Fruit fly (Drosophila melanogaster) whole organism, embryonic: Measurements from ENCODE around the gene CG7739.

ENCODE experiments used
- ATbp ChIP-seq: fragments of 200-800 bp; sonication (Bioruptor generic); optimal IDR thresholded peaks from 2 replicates; lab custom pipeline; 2017; ENCODE audit warnings: missing biosample characterization, mild to moderate bottlenecking, missing genetic modification characterization, missing genetic modification reagents
- Adf1 ChIP-seq: fragments of 200-800 bp; sonication (Bioruptor generic); IDR thresholded peaks from 2 replicates; pipeline ENCODE4 v1.3.6; 2022; ENCODE audit warnings: missing biosample characterization, missing genetic modification characterization
- B-H2 ChIP-seq: fragments of 200-800 bp; sonication (Bioruptor generic); optimal IDR thresholded peaks from 2 replicates; lab custom pipeline; 2018; ENCODE audit warnings: missing biosample characterization, mild to moderate bottlenecking, missing genetic modification characterization
- CG10209 ChIP-seq: fragments of 200-800 bp; sonication (Bioruptor generic); optimal IDR thresholded peaks from 3 replicates; lab custom pipeline; 2017; ENCODE audit warnings: missing biosample characterization, mild to moderate bottlenecking, missing genetic modification characterization, missing genetic modification reagents
- CG1024 ChIP-seq: fragments of 200-800 bp; sonication (Bioruptor generic); IDR thresholded peaks from 2 replicates; pipeline ENCODE4 v1.3.6; 2022; ENCODE audit warnings: missing biosample characterization, missing genetic modification characterization
- CG10366 ChIP-seq: fragments of 200-800 bp; sonication (Bioruptor generic); IDR thresholded peaks from 2 replicates; pipeline ENCODE4 v1.3.6; 2022; ENCODE audit warnings: missing biosample characterization, missing genetic modification characterization
- CG10654 ChIP-seq: fragments of 200-800 bp; sonication (Bioruptor generic); optimal IDR thresholded peaks from 2 replicates; lab custom pipeline; 2016; ENCODE audit warnings: missing biosample characterization, missing genetic modification characterization
- CG12219 ChIP-seq: fragments of 200-800 bp; sonication (Bioruptor generic); optimal IDR thresholded peaks from 3 replicates; lab custom pipeline; 2018; ENCODE audit warnings: missing biosample characterization, mild to moderate bottlenecking, missing genetic modification characterization
- CG12659 ChIP-seq: fragments of 200-800 bp; sonication (Bioruptor generic); optimal IDR thresholded peaks from 3 replicates; lab custom pipeline; 2017; ENCODE audit warnings: mild to moderate bottlenecking, missing biosample characterization, missing genetic modification reagents, missing genetic modification characterization
- CG13123 ChIP-seq: fragments of 200-800 bp; sonication (Bioruptor generic); optimal IDR thresholded peaks from 2 replicates; lab custom pipeline; 2016; ENCODE audit warnings: missing biosample characterization, missing genetic modification characterization
- CG13287 ChIP-seq: fragments of 200-800 bp; sonication (Bioruptor generic); IDR thresholded peaks from 2 replicates; pipeline ENCODE4 v1.3.6; 2022; ENCODE audit warnings: missing biosample characterization, missing genetic modification characterization; ENCODE audit not compliant: partially characterized antibody
- CG15011 ChIP-seq: fragments of 200-800 bp; sonication (Bioruptor generic); optimal IDR thresholded peaks from 3 replicates; lab custom pipeline; 2018; ENCODE audit warnings: missing biosample characterization, mild to moderate bottlenecking, missing genetic modification characterization
- CG1647 ChIP-seq: fragments of 200-800 bp; sonication (Bioruptor generic); optimal IDR thresholded peaks from 3 replicates; lab custom pipeline; 2016; ENCODE audit warnings: missing biosample characterization, missing genetic modification characterization
- CG17359 ChIP-seq: fragments of 200-800 bp; sonication (Bioruptor generic); optimal IDR thresholded peaks from 3 replicates; lab custom pipeline; 2018; ENCODE audit warnings: missing biosample characterization, mild to moderate bottlenecking, missing genetic modification characterization, moderate library complexity
- CG17385 ChIP-seq: fragments of 200-800 bp; sonication (Bioruptor generic); optimal IDR thresholded peaks from 3 replicates; lab custom pipeline; 2018; ENCODE audit warnings: missing biosample characterization, mild to moderate bottlenecking, missing genetic modification characterization
- CG18599 ChIP-seq: fragments of 200-800 bp; sonication (Bioruptor generic); optimal IDR thresholded peaks from 3 replicates; lab custom pipeline; 2017; ENCODE audit warnings: missing biosample characterization, missing genetic modification characterization, mild to moderate bottlenecking, moderate library complexity, missing genetic modification reagents
- CG3065 ChIP-seq: fragments of 200-800 bp; sonication (Bioruptor generic); optimal IDR thresholded peaks from 2 replicates; lab custom pipeline; 2016; ENCODE audit warnings: missing biosample characterization, missing genetic modification characterization
- CG31224 ChIP-seq: fragments of 200-800 bp; sonication (Bioruptor generic); IDR thresholded peaks from 2 replicates; pipeline ENCODE4 v1.3.6; 2022; ENCODE audit warnings: missing biosample characterization, missing genetic modification characterization
- CG34224 ChIP-seq: fragments of 200-800 bp; sonication (Bioruptor generic); IDR thresholded peaks from 3 replicates; pipeline ENCODE4 v1.3.6; 2022; ENCODE audit warnings: missing biosample characterization, missing genetic modification characterization; ENCODE audit not compliant: partially characterized antibody
- CG3995 ChIP-seq: fragments of 200-800 bp; sonication (Bioruptor generic); optimal IDR thresholded peaks from 3 replicates; lab custom pipeline; 2016; ENCODE audit warnings: missing biosample characterization, missing genetic modification characterization
- CG6813 ChIP-seq: fragments of 200-800 bp; sonication (Bioruptor generic); optimal IDR thresholded peaks from 2 replicates; lab custom pipeline; 2017; ENCODE audit warnings: missing biosample characterization, missing genetic modification characterization, mild to moderate bottlenecking, moderate library complexity, missing genetic modification reagents
- CG7839 ChIP-seq: fragments of 200-800 bp; sonication (Bioruptor generic); optimal IDR thresholded peaks from 3 replicates; lab custom pipeline; 2018; ENCODE audit warnings: missing biosample characterization, mild to moderate bottlenecking, missing genetic modification characterization, moderate library complexity
- CG7963 ChIP-seq: fragments of 200-800 bp; sonication (Bioruptor generic); IDR thresholded peaks from 3 replicates; pipeline ENCODE4 v1.3.6; 2022; ENCODE audit warnings: missing biosample characterization, missing genetic modification characterization; ENCODE audit not compliant: partially characterized antibody
- CG7987 ChIP-seq: fragments of 200-800 bp; sonication (Bioruptor generic); optimal IDR thresholded peaks from 2 replicates; lab custom pipeline; 2018; ENCODE audit warnings: missing biosample characterization, mild to moderate bottlenecking, missing genetic modification characterization, moderate library complexity
- CG8388 ChIP-seq: fragments of 200-800 bp; sonication (Bioruptor generic); optimal IDR thresholded peaks from 2 replicates; lab custom pipeline; 2019; ENCODE audit warnings: missing biosample characterization, mild to moderate bottlenecking, missing genetic modification characterization, moderate library complexity
- CrebB ChIP-seq: fragments of 200-800 bp; sonication (Bioruptor generic); optimal IDR thresholded peaks from 3 replicates; lab custom pipeline; 2018; ENCODE audit warnings: missing biosample characterization, mild to moderate bottlenecking, missing genetic modification characterization
- HLHmδ ChIP-seq: fragments of 200-800 bp; sonication (Bioruptor generic); optimal IDR thresholded peaks from 2 replicates; lab custom pipeline; 2018; ENCODE audit warnings: missing biosample characterization, mild to moderate bottlenecking, missing genetic modification characterization, moderate library complexity
- Jarid2 ChIP-seq: fragments of 200-800 bp; sonication (Bioruptor generic); optimal IDR thresholded peaks from 3 replicates; lab custom pipeline; 2017; ENCODE audit warnings: mild to moderate bottlenecking, missing biosample characterization, missing genetic modification reagents, missing genetic modification characterization
- Mes4 ChIP-seq: fragments of 200-800 bp; sonication (Bioruptor generic); optimal IDR thresholded peaks from 2 replicates; lab custom pipeline; 2016; ENCODE audit warnings: missing biosample characterization, missing genetic modification characterization
- NC2α ChIP-seq: fragments of 200-800 bp; sonication (Bioruptor generic); optimal IDR thresholded peaks from 2 replicates; lab custom pipeline; 2016; ENCODE audit warnings: missing biosample characterization, missing genetic modification characterization
- Nf-YB ChIP-seq: fragments of 200-800 bp; sonication (Bioruptor generic); optimal IDR thresholded peaks from 3 replicates; lab custom pipeline; 2019; ENCODE audit warnings: missing biosample characterization, mild to moderate bottlenecking, missing genetic modification characterization, moderate library complexity
- PHDP ChIP-seq: fragments of 200-800 bp; sonication (Bioruptor generic); optimal IDR thresholded peaks from 3 replicates; lab custom pipeline; 2018; ENCODE audit warnings: missing biosample characterization, mild to moderate bottlenecking, missing genetic modification characterization, moderate library complexity
- Taf1 ChIP-seq: fragments of 200-800 bp; sonication (Bioruptor generic); IDR thresholded peaks from 2 replicates; pipeline ENCODE4 v1.3.6; 2022; ENCODE audit warnings: missing biosample characterization, missing genetic modification characterization
- ara ChIP-seq: fragments of 200-800 bp; sonication (Bioruptor generic); IDR thresholded peaks from 2 replicates; pipeline ENCODE4 v1.3.6; 2022; ENCODE audit warnings: missing biosample characterization, missing genetic modification characterization
- bcd ChIP-seq: fragments of 200-800 bp; sonication (Bioruptor generic); optimal IDR thresholded peaks from 2 replicates; lab custom pipeline; 2017; ENCODE audit warnings: missing biosample characterization, mild to moderate bottlenecking, missing genetic modification characterization
- ci ChIP-seq: fragments of 200-800 bp; sonication (Bioruptor generic); IDR thresholded peaks from 3 replicates; pipeline ENCODE4 v1.3.6; 2022; ENCODE audit warnings: missing biosample characterization, missing genetic modification characterization
- exex ChIP-seq: fragments of 200-800 bp; sonication (Bioruptor generic); optimal IDR thresholded peaks from 4 replicates; lab custom pipeline; 2018; ENCODE audit warnings: missing biosample characterization, mild to moderate bottlenecking, missing genetic modification characterization, moderate library complexity
- fd102C ChIP-seq: fragments of 200-800 bp; sonication (Bioruptor generic); optimal IDR thresholded peaks from 2 replicates; lab custom pipeline; 2018; ENCODE audit warnings: missing biosample characterization, mild to moderate bottlenecking, missing genetic modification characterization, moderate library complexity
- ftz-f1 ChIP-seq: fragments of 200-800 bp; sonication (Bioruptor generic); optimal IDR thresholded peaks from 2 replicates; lab custom pipeline; 2016; ENCODE audit warnings: missing biosample characterization, missing genetic modification characterization
- hth ChIP-seq: fragments of >200 bp; optimal IDR thresholded peaks from 2 replicates; lab custom pipeline; 2017; ENCODE audit warnings: inconsistent platforms
- jumu ChIP-seq: fragments of 200-800 bp; sonication (Bioruptor generic); optimal IDR thresholded peaks from 3 replicates; lab custom pipeline; 2016; ENCODE audit warnings: missing biosample characterization, missing genetic modification characterization
- kah ChIP-seq: fragments of 200-800 bp; sonication (Bioruptor generic); optimal IDR thresholded peaks from 2 replicates; lab custom pipeline; 2018; ENCODE audit warnings: missing biosample characterization, mild to moderate bottlenecking, missing genetic modification characterization
- lola ChIP-seq, 3 experiments: fragments of >200 bp in 2 of 3; fragments of 200-800 bp in 1 of 3; sonication (Bioruptor generic) in 1 of 3; optimal IDR thresholded peaks; 2 replicates each; lab custom pipeline; 2017 to 2019; ENCODE audit warnings: missing biosample characterization in 3 of 3, missing genetic modification characterization in 3 of 3, mild to moderate bottlenecking in 1 of 3, moderate library complexity in 1 of 3
- mam ChIP-seq: fragments of 200-800 bp; sonication (Bioruptor generic); optimal IDR thresholded peaks from 3 replicates; lab custom pipeline; 2016; ENCODE audit warnings: missing biosample characterization, missing genetic modification characterization
- nom ChIP-seq: fragments of 200-800 bp; sonication (Bioruptor generic); optimal IDR thresholded peaks from 2 replicates; lab custom pipeline; 2017; ENCODE audit warnings: missing biosample characterization, missing genetic modification characterization, mild to moderate bottlenecking, moderate library complexity, missing genetic modification reagents
- pros ChIP-seq: fragments of 200-800 bp; sonication (Bioruptor generic); optimal IDR thresholded peaks from 3 replicates; lab custom pipeline; 2019; ENCODE audit warnings: missing biosample characterization, mild to moderate bottlenecking, missing genetic modification characterization, moderate library complexity
- sens-2 ChIP-seq: fragments of 200-800 bp; sonication (Bioruptor generic); IDR thresholded peaks from 2 replicates; pipeline ENCODE4 v1.3.6; 2022; ENCODE audit warnings: missing biosample characterization, missing genetic modification characterization
- shn ChIP-seq: fragments of 200-800 bp; sonication (Bioruptor generic); optimal IDR thresholded peaks from 3 replicates; lab custom pipeline; 2016; ENCODE audit warnings: missing biosample characterization, missing genetic modification characterization
- sr ChIP-seq: fragments of 200-800 bp; sonication (Bioruptor generic); IDR thresholded peaks from 3 replicates; pipeline ENCODE4 v1.3.6; 2022; ENCODE audit warnings: missing biosample characterization, missing genetic modification characterization

The CG7739 gene

dm6 chr3L:15588514-15589138, 25.8 kb upstream of the CG7739 start, which contains the start of gene RhoGAP71E (continued):
- TF ChIP-seq CG12219, result peak; percentile 10
- peak in 1 of 3 experiments; percentile 19 for TF ChIP-seq lola (GFP tag; optimal IDR thresholded peaks at IDR 0.05; lab: Kevin White, UChicago)
- no peak for TF ChIP-seq ftz-f1
- TF ChIP-seq sens-2 (GFP tag; lab: Robert Waterston, UW), result no peak
- no peak for TF ChIP-seq bcd (GFP tag; lab: Kevin White, UChicago)
- peak; percentile 23 for TF ChIP-seq PHDP (tag; lab: Kevin White, UChicago)
- TF ChIP-seq NC2α (GFP tag; lab: Kevin White, UChicago), result no peak
- TF ChIP-seq Jarid2 (GFP tag; lab: Kevin White, UChicago), result peak; percentile 91
- peak; percentile 3 for TF ChIP-seq CG3995 (GFP tag; lab: Kevin White, UChicago)
- peak; percentile 7 for TF ChIP-seq CG13123 (GFP tag; lab: Kevin White, UChicago)
- TF ChIP-seq CG7987 (GFP tag; lab: Kevin White, UChicago), result peak; percentile 74
- no peak for TF ChIP-seq pros (GFP tag; lab: Kevin White, UChicago)
- TF ChIP-seq hth, result no peak
- 0 out of 2 replicates have a peak, but pooled peaks have one; percentile 35 for TF ChIP-seq CG1024 (GFP tag; lab: Robert Waterston, UW)
- TF ChIP-seq CG34224 (GFP tag; lab: Robert Waterston, UW), result 0 out of 3 replicates have a peak, but pooled peaks have one; percentile 14
- peak; percentile 15 for TF ChIP-seq Mes4 (GFP tag; lab: Kevin White, UChicago)
- TF ChIP-seq Taf1, result no peak
- TF ChIP-seq CG3065, result no peak
- peak; percentile 66 for TF ChIP-seq CrebB
- TF ChIP-seq Nf-YB (GFP tag; lab: Kevin White, UChicago), result peak; percentile 21
- no peak for TF ChIP-seq shn (GFP tag; lab: Kevin White, UChicago)
- TF ChIP-seq CG7963 (GFP tag; lab: Robert Waterston, UW), result no peak
- peak; percentile 40 for TF ChIP-seq CG17385 (GFP tag; lab: Kevin White, UChicago)
- peak; percentile 29 for TF ChIP-seq CG10209
- peak; percentile 26 for TF ChIP-seq HLHmδ (GFP tag; lab: Kevin White, UChicago)
- TF ChIP-seq ci (GFP tag; lab: Robert Waterston, UW), result peak; percentile 88
- TF ChIP-seq exex (tag; lab: Kevin White, UChicago), result peak; percentile 13
- no peak for TF ChIP-seq CG8388 (GFP tag; lab: Kevin White, UChicago)
- no peak for TF ChIP-seq Adf1
- TF ChIP-seq kah (GFP tag; lab: Kevin White, UChicago), result no peak
- peak; percentile 53 for TF ChIP-seq CG13287 (GFP tag; lab: Robert Waterston, UW)
- TF ChIP-seq CG12659 (GFP tag; lab: Kevin White, UChicago), result peak; percentile 62
- TF ChIP-seq CG1647 (GFP tag; lab: Kevin White, UChicago), result peak; percentile 19
- no peak for TF ChIP-seq sr (GFP tag; lab: Robert Waterston, UW)
- peak; percentile 66 for TF ChIP-seq CG10366 (GFP tag; lab: Robert Waterston, UW)
- no peak for TF ChIP-seq jumu (GFP tag; lab: Kevin White, UChicago)
- TF ChIP-seq CG17359 (tag; lab: Kevin White, UChicago), result peak; percentile 44
- TF ChIP-seq CG10654 (GFP tag; lab: Kevin White, UChicago), result no peak
- TF ChIP-seq CG15011 (GFP tag; lab: Kevin White, UChicago), result peak; percentile 13
- peak; percentile 8 for TF ChIP-seq B-H2
- TF ChIP-seq CG6813, result peak; percentile 32
- TF ChIP-seq CG31224, result peak; percentile 35; the same call in 1 of the 2 replicates
- peak; percentile 44 for TF ChIP-seq CG7839 (tag; lab: Kevin White, UChicago)
- TF ChIP-seq fd102C (GFP tag; lab: Kevin White, UChicago), result no peak
- peak; percentile 58 for TF ChIP-seq nom
- peak; percentile 27 for TF ChIP-seq mam (GFP tag; lab: Kevin White, UChicago)
- peak; percentile 73 for TF ChIP-seq CG18599
- no peak for TF ChIP-seq ATbp
- no peak for TF ChIP-seq ara (GFP tag; lab: Robert Waterston, UW)
